Fruit fly (Drosophila melanogaster): ENCODE data around the gene CG13384.
A peak's percentile ranks its signal among the peaks of the same experiment; 100 is the strongest.

Gene CG13384

dm6 chr2L:8421717-8422116, 37.5 kb downstream of the CG13384 start:
- TF ChIP-seq CG13204 (GFP tag; optimal IDR thresholded peaks at IDR 0.05) (no peak), Pif1A (GFP tag; optimal IDR thresholded peaks at IDR 0.05) (no peak), rn (GFP tag; IDR thresholded peaks at IDR 0.05) (no peak), EcR (GFP tag; optimal IDR thresholded peaks at IDR 0.05) (no peak), CG10348 (GFP tag; IDR thresholded peaks at IDR 0.05) (no peak)

- TF ChIP-seq CG13204 (GFP tag; optimal IDR thresholded peaks at IDR 0.05) (no peak), EcR (GFP tag; optimal IDR thresholded peaks at IDR 0.05) (no peak), CG10348 (GFP tag; IDR thresholded peaks at IDR 0.05) (no peak), CG9948 (tag; optimal IDR thresholded peaks at IDR 0.05) (no peak), Snoo (tag; optimal IDR thresholded peaks at IDR 0.05) (no peak), CG32121 (GFP tag; IDR thresholded peaks at IDR 0.05) (no peak), gl (tag; optimal IDR thresholded peaks at IDR 0.05) (no peak), D1 (tag; optimal IDR thresholded peaks at IDR 0.05) (no peak), Pif1B (GFP tag; optimal IDR thresholded peaks at IDR 0.05) (no peak), fd96Ca (GFP tag; IDR thresholded peaks at IDR 0.05) (no peak; the same call in 2 of the 3 replicates), rn (GFP tag; IDR thresholded peaks at IDR 0.05) (no peak), CG15710 (tag; optimal IDR thresholded peaks at IDR 0.05) (no peak), CG34367 (tag; optimal IDR thresholded peaks at IDR 0.05) (no peak)
Observed at dm6 chr2L:8423047-8423446, 38.8 kb downstream of the CG13384 start.

- no peak for TF ChIP-seq CG10348 (GFP tag; IDR thresholded peaks at IDR 0.05)
- peak; percentile 4 for TF ChIP-seq CG15710 (tag; optimal IDR thresholded peaks at IDR 0.05)
- peak; percentile 30 for TF ChIP-seq CG8159 (tag; optimal IDR thresholded peaks at IDR 0.05)
- TF ChIP-seq Pif1A (GFP tag; optimal IDR thresholded peaks at IDR 0.05) = peak; percentile 16
- peak; percentile 24 for TF ChIP-seq Pif1B (GFP tag; optimal IDR thresholded peaks at IDR 0.05)
Observed at dm6 chr2L:8423460-8424089, 39.3 kb downstream of the CG13384 start.

dm6 chr2L:8424090-8424470, 39.8 kb downstream of the CG13384 start:
- TF ChIP-seq Snoo (tag; optimal IDR thresholded peaks at IDR 0.05) (no peak), CG34367 (tag; optimal IDR thresholded peaks at IDR 0.05) (no peak), rn (GFP tag; IDR thresholded peaks at IDR 0.05) (no peak), Pif1A (GFP tag; optimal IDR thresholded peaks at IDR 0.05) (no peak), Pif1B (GFP tag; optimal IDR thresholded peaks at IDR 0.05) (no peak), Ets98B (GFP tag; IDR thresholded peaks at IDR 0.05) (no peak), CG15710 (tag; optimal IDR thresholded peaks at IDR 0.05) (no peak), D1 (tag; optimal IDR thresholded peaks at IDR 0.05) (no peak), CG17806 (tag; optimal IDR thresholded peaks at IDR 0.05) (no peak), EcR (GFP tag; optimal IDR thresholded peaks at IDR 0.05) (peak; percentile 78), CG14655 (GFP tag; optimal IDR thresholded peaks at IDR 0.05) (no peak), fd96Ca (GFP tag; IDR thresholded peaks at IDR 0.05) (no peak), CG4496 (GFP tag; IDR thresholded peaks at IDR 0.05) (no peak), CG9948 (tag; optimal IDR thresholded peaks at IDR 0.05) (no peak), CG12605 (GFP tag; IDR thresholded peaks at IDR 0.05) (no peak), CG10348 (GFP tag; IDR thresholded peaks at IDR 0.05) (no peak), gl (tag; optimal IDR thresholded peaks at IDR 0.05) (peak; percentile 42), CG8159 (tag; optimal IDR thresholded peaks at IDR 0.05) (no peak), CG32121 (GFP tag; IDR thresholded peaks at IDR 0.05) (no peak), CG13204 (GFP tag; optimal IDR thresholded peaks at IDR 0.05) (peak; percentile 37)

- TF ChIP-seq CG8301 (tag; optimal IDR thresholded peaks at IDR 0.05) (no peak), Snoo (tag; optimal IDR thresholded peaks at IDR 0.05) (no peak), CG15710 (tag; optimal IDR thresholded peaks at IDR 0.05) (no peak), CG32121 (GFP tag; IDR thresholded peaks at IDR 0.05) (no peak), CG9948 (tag; optimal IDR thresholded peaks at IDR 0.05) (no peak), CG34367 (tag; optimal IDR thresholded peaks at IDR 0.05) (no peak), Pif1A (GFP tag; optimal IDR thresholded peaks at IDR 0.05) (no peak), CG4496 (GFP tag; IDR thresholded peaks at IDR 0.05) (no peak), fd96Ca (GFP tag; IDR thresholded peaks at IDR 0.05) (no peak), CG14655 (GFP tag; optimal IDR thresholded peaks at IDR 0.05) (no peak), EcR (GFP tag; optimal IDR thresholded peaks at IDR 0.05) (no peak), gl (tag; optimal IDR thresholded peaks at IDR 0.05) (no peak), rn (GFP tag; IDR thresholded peaks at IDR 0.05) (no peak)
Observed at dm6 chr2L:8424662-8425208, 40.5 kb downstream of the CG13384 start.

dm6 chr2L:8425212-8425611, 41.0 kb downstream of the CG13384 start:
- TF ChIP-seq Snoo (tag; optimal IDR thresholded peaks at IDR 0.05) = no peak
- peak; percentile 72 for TF ChIP-seq EcR (GFP tag; optimal IDR thresholded peaks at IDR 0.05)
- no peak for TF ChIP-seq CG8301 (tag; optimal IDR thresholded peaks at IDR 0.05)
- TF ChIP-seq CG12605 (GFP tag; IDR thresholded peaks at IDR 0.05) = no peak
- TF ChIP-seq CG13204 (GFP tag; optimal IDR thresholded peaks at IDR 0.05) = no peak

Measured in whole organism, pupa.